Worm (Caenorhabditis elegans) whole organism, late embryonic: ENCODE data around the gene C17G1.14.
A peak's percentile ranks its signal among the peaks of the same experiment; 100 is the strongest.

Experiments used
- Y22D7AL.16 ChIP-seq: sonication (generic microtip); optimal IDR thresholded peaks from 2 replicates; lab custom pipeline; 2016; ENCODE audit warnings: missing genetic modification characterization, missing compliant biosample characterization
- ceh-14 ChIP-seq: sonication (generic microtip); optimal IDR thresholded peaks from 2 replicates; lab custom pipeline; 2016; ENCODE audit warnings: missing genotype, missing genetic modification characterization, missing compliant biosample characterization
- ceh-18 ChIP-seq: sonication (generic microtip); optimal IDR thresholded peaks from 2 replicates; lab custom pipeline; 2016; ENCODE audit warnings: missing genetic modification characterization, missing compliant biosample characterization
- ceh-19 ChIP-seq: fragments of 200-800 bp; sonication (Bioruptor generic); optimal IDR thresholded peaks from 2 replicates; lab custom pipeline; 2018; ENCODE audit warnings: mild to moderate bottlenecking, missing genetic modification characterization, missing compliant biosample characterization
- ceh-24 ChIP-seq: sonication (generic microtip); optimal IDR thresholded peaks from 2 replicates; lab custom pipeline; 2016; ENCODE audit warnings: mild to moderate bottlenecking, missing genetic modification characterization, missing compliant biosample characterization
- ceh-30 ChIP-seq: fragments of 150-350 bp; optimal IDR thresholded peaks from 2 replicates; lab custom pipeline; 2014; ENCODE audit warnings: missing biosample characterization, missing genetic modification characterization
- ceh-34 ChIP-seq: sonication (generic microtip); optimal IDR thresholded peaks from 2 replicates; lab custom pipeline; 2016; ENCODE audit warnings: mild to moderate bottlenecking, missing genetic modification characterization, missing compliant biosample characterization
- ceh-45 ChIP-seq: fragments of 200-800 bp; sonication (Bioruptor generic); IDR thresholded peaks from 2 replicates; pipeline ENCODE4 v1.3.6; 2022; ENCODE audit warnings: missing genetic modification reagents, missing genetic modification characterization, missing compliant biosample characterization
- dve-1 ChIP-seq: sonication (generic microtip); optimal IDR thresholded peaks from 2 replicates; lab custom pipeline; 2017; ENCODE audit warnings: antibody characterized with exemption, mild to moderate bottlenecking, missing genetic modification characterization, missing compliant biosample characterization
- elt-2 ChIP-seq: sonication (generic microtip); optimal IDR thresholded peaks from 2 replicates; lab custom pipeline; 2016; ENCODE audit warnings: missing genetic modification reagents, missing genetic modification characterization, missing compliant biosample characterization
- ets-4 ChIP-seq: sonication (generic microtip); optimal IDR thresholded peaks from 2 replicates; lab custom pipeline; 2016; ENCODE audit warnings: missing genetic modification characterization, missing compliant biosample characterization
- eyg-1 ChIP-seq: sonication (generic microtip); optimal IDR thresholded peaks from 2 replicates; lab custom pipeline; 2016; ENCODE audit warnings: missing genotype, missing genetic modification characterization, missing compliant biosample characterization
- gmeb-2 ChIP-seq: sonication (generic microtip); optimal IDR thresholded peaks from 2 replicates; lab custom pipeline; 2016; ENCODE audit warnings: missing genetic modification characterization, inconsistent platforms, missing compliant biosample characterization
- hlh-13 ChIP-seq: fragments of 200-800 bp; sonication (Bioruptor generic); optimal IDR thresholded peaks from 2 replicates; lab custom pipeline; 2018; ENCODE audit warnings: mild to moderate bottlenecking, missing genetic modification characterization, missing compliant biosample characterization
- hlh-8 ChIP-seq: sonication (generic microtip); optimal IDR thresholded peaks from 2 replicates; lab custom pipeline; 2016; ENCODE audit warnings: missing genotype, missing genetic modification characterization, missing compliant biosample characterization
- lim-6 ChIP-seq: sonication (generic microtip); optimal IDR thresholded peaks from 2 replicates; lab custom pipeline; 2016; ENCODE audit warnings: missing genetic modification characterization, missing compliant biosample characterization
- lin-11 ChIP-seq: fragments of 200-800 bp; sonication (Bioruptor generic); optimal IDR thresholded peaks from 2 replicates; lab custom pipeline; 2018; ENCODE audit warnings: mild to moderate bottlenecking, missing genetic modification characterization, missing compliant biosample characterization
- nfya-1 ChIP-seq: sonication (generic microtip); optimal IDR thresholded peaks from 2 replicates; lab custom pipeline; 2017; ENCODE audit warnings: missing genetic modification characterization, mild to moderate bottlenecking, missing compliant biosample characterization, antibody characterized with exemption, moderate library complexity
- nhr-232 ChIP-seq: sonication (generic microtip); optimal IDR thresholded peaks from 2 replicates; lab custom pipeline; 2016; ENCODE audit warnings: missing genetic modification characterization, missing compliant biosample characterization
- npax-4 ChIP-seq: sonication (generic microtip); optimal IDR thresholded peaks from 2 replicates; lab custom pipeline; 2016; ENCODE audit warnings: missing genetic modification characterization, missing compliant biosample characterization
- pat-9 ChIP-seq: fragments of 200-800 bp; sonication (Bioruptor generic); optimal IDR thresholded peaks from 2 replicates; lab custom pipeline; 2018; ENCODE audit warnings: mild to moderate bottlenecking, missing genetic modification characterization, moderate library complexity, missing compliant biosample characterization
- pha-2 ChIP-seq: sonication (generic microtip); optimal IDR thresholded peaks from 2 replicates; lab custom pipeline; 2017; ENCODE audit warnings: mild to moderate bottlenecking, missing genetic modification characterization, missing compliant biosample characterization
- pros-1 ChIP-seq: fragments of 150-350 bp; optimal IDR thresholded peaks from 2 replicates; lab custom pipeline; 2014; ENCODE audit warnings: missing biosample characterization, missing genetic modification reagents, missing genetic modification characterization
- ref-2 ChIP-seq: sonication (generic microtip); optimal IDR thresholded peaks from 2 replicates; lab custom pipeline; 2016; ENCODE audit warnings: missing genetic modification characterization, missing compliant biosample characterization
- rnt-1 ChIP-seq: sonication (generic microtip); optimal IDR thresholded peaks from 2 replicates; lab custom pipeline; 2016; ENCODE audit warnings: missing genetic modification characterization, missing compliant biosample characterization
- sox-4 ChIP-seq: sonication (generic microtip); optimal IDR thresholded peaks from 2 replicates; lab custom pipeline; 2017; ENCODE audit warnings: mild to moderate bottlenecking, missing genetic modification characterization, inconsistent platforms, missing compliant biosample characterization
- tbx-2 ChIP-seq: sonication (generic microtip); optimal IDR thresholded peaks from 2 replicates; lab custom pipeline; 2016; ENCODE audit warnings: missing genetic modification characterization, missing compliant biosample characterization
- tbx-7 ChIP-seq: sonication (generic microtip); optimal IDR thresholded peaks from 2 replicates; lab custom pipeline; 2016; ENCODE audit warnings: missing genotype, missing genetic modification characterization, missing compliant biosample characterization
- unc-3 ChIP-seq, 2 experiments: fragments of 200-800 bp in 1 of 2; sonication (Bioruptor generic) in 1 of 2; sonication (generic microtip) in 1 of 2; conservative IDR thresholded peaks in 1 of 2; optimal IDR thresholded peaks in 1 of 2; 2 replicates each; pipeline versions ENCODE4 v1.3.6 to Lab custom; 2016 to 2022; ENCODE audit warnings: missing compliant biosample characterization in 2 of 2, missing genetic modification characterization in 2 of 2, missing genetic modification reagents in 1 of 2
- unc-42 ChIP-seq: sonication (generic microtip); optimal IDR thresholded peaks from 2 replicates; lab custom pipeline; 2016; ENCODE audit warnings: missing genotype, missing genetic modification characterization, missing compliant biosample characterization
- unc-86 ChIP-seq: sonication (generic microtip); optimal IDR thresholded peaks from 2 replicates; lab custom pipeline; 2016; ENCODE audit warnings: missing genetic modification characterization, missing compliant biosample characterization
- zip-5 ChIP-seq: sonication (generic microtip); optimal IDR thresholded peaks from 2 replicates; lab custom pipeline; 2016; ENCODE audit warnings: missing genetic modification characterization, missing compliant biosample characterization
- ztf-16 ChIP-seq: sonication (generic microtip); optimal IDR thresholded peaks from 2 replicates; lab custom pipeline; 2017; ENCODE audit warnings: missing genetic modification characterization, missing compliant biosample characterization

C17G1.14 gene

ce11 chrX:9948528-9948927 is 9.9 kb downstream of the C17G1.14 start:
- TF ChIP-seq ceh-34 (tag; lab: Kevin White, UChicago) = no peak
- no peak for TF ChIP-seq zip-5 (tag; lab: Kevin White, UChicago)
- no peak for TF ChIP-seq ref-2 (tag; lab: Kevin White, UChicago)
- no peak for TF ChIP-seq unc-3 (GFP tag; conservative IDR thresholded peaks at IDR 0.05; lab: Robert Waterston, UW)
- TF ChIP-seq unc-3 (tag; optimal IDR thresholded peaks at IDR 0.05; lab: Kevin White, UChicago) = no peak
- TF ChIP-seq hlh-13 = no peak
- no peak for TF ChIP-seq ceh-45 (GFP tag; lab: Robert Waterston, UW)
- no peak for TF ChIP-seq gmeb-2 (tag; lab: Kevin White, UChicago)
- TF ChIP-seq ceh-18 (tag; lab: Kevin White, UChicago) = no peak
- no peak for TF ChIP-seq npax-4
- no peak for TF ChIP-seq ceh-24 (tag; lab: Kevin White, UChicago)
- TF ChIP-seq ceh-30 (tag; lab: Kevin White, UChicago) = no peak
- no peak for TF ChIP-seq pat-9 (tag; lab: Kevin White, UChicago)
- TF ChIP-seq ztf-16 (tag; lab: Kevin White, UChicago) = no peak

ce11 chrX:9948963-9949362 is 10.3 kb downstream of the C17G1.14 start, which contains the start of gene nas-37:
TSS of gene nas-37 (minus strand) at chrX:9949063.
- TF ChIP-seq ceh-19 = no peak
- no peak for TF ChIP-seq pat-9 (tag; lab: Kevin White, UChicago)
- no peak for TF ChIP-seq pha-2 (tag; lab: Kevin White, UChicago)
- no peak for TF ChIP-seq tbx-2 (tag; lab: Kevin White, UChicago)
- no peak for TF ChIP-seq eyg-1 (tag; lab: Kevin White, UChicago)
- no peak for TF ChIP-seq ets-4 (tag; lab: Kevin White, UChicago)
- TF ChIP-seq lim-6 (tag; lab: Kevin White, UChicago) = no peak

ce11 chrX:9954483-9955041 is 15.9 kb downstream of the C17G1.14 start, which contains the start of gene cysl-1:
TSS of gene cysl-1 (minus strand) at chrX:9954533.
- no peak for TF ChIP-seq nhr-232 (tag; lab: Kevin White, UChicago)
- peak; percentile 47 for TF ChIP-seq unc-42 (tag; lab: Kevin White, UChicago)
- TF ChIP-seq pha-2 (tag; lab: Kevin White, UChicago) = no peak
- peak; percentile 21 for TF ChIP-seq rnt-1
- TF ChIP-seq gmeb-2 (tag; lab: Kevin White, UChicago) = no peak
- peak; percentile 29 for TF ChIP-seq elt-2
- no peak for TF ChIP-seq dve-1 (tag; lab: Kevin White, UChicago)
- no peak for TF ChIP-seq hlh-8 (tag; lab: Kevin White, UChicago)
- TF ChIP-seq Y22D7AL.16 (tag; lab: Kevin White, UChicago) = no peak
- no peak for TF ChIP-seq sox-4 (tag; lab: Kevin White, UChicago)
- TF ChIP-seq nfya-1 = peak; percentile 9
- TF ChIP-seq pros-1 (tag; lab: Kevin White, UChicago) = no peak

ce11 chrX:9956052-9956451 is 17.4 kb downstream of the C17G1.14 start:
- TF ChIP-seq unc-42 (tag; lab: Kevin White, UChicago) = peak; percentile 52
- TF ChIP-seq lin-11 (tag; lab: Kevin White, UChicago) = no peak
- peak; percentile 54 for TF ChIP-seq ceh-14 (tag; lab: Kevin White, UChicago)

- TF ChIP-seq unc-86 (tag; lab: Kevin White, UChicago) = no peak
- TF ChIP-seq ceh-34 (tag; lab: Kevin White, UChicago) = no peak
- TF ChIP-seq tbx-7 (tag; lab: Kevin White, UChicago) = no peak
- no peak for TF ChIP-seq ets-4 (tag; lab: Kevin White, UChicago)
Measured at ce11 chrX:9957449-9957848, 18.8 kb downstream of the C17G1.14 start.
